Worm (Caenorhabditis elegans) whole organism, L4 larva: ENCODE measurements around the gene F59G1.4.
A peak's percentile ranks its signal among the peaks of the same experiment; 100 is the strongest.

Source experiments
- Y5F2A.4 ChIP-seq: fragments of 200-800 bp; sonication (Bioruptor generic); optimal IDR thresholded peaks from 2 replicates; lab custom pipeline; 2018; ENCODE audit warnings: mild to moderate bottlenecking, missing genetic modification characterization, missing compliant biosample characterization
- aha-1 ChIP-seq: fragments of 150-350 bp; peaks from one replicate; lab custom pipeline; 2014; ENCODE audit warnings: missing biosample characterization, missing genetic modification characterization
- ama-1 ChIP-seq: fragments of 150-350 bp; optimal IDR thresholded peaks from 2 replicates; lab custom pipeline; 2014; ENCODE audit warnings: inconsistent platforms, mixed read lengths
- ceh-20 ChIP-seq: fragments of 200-800 bp; sonication (Bioruptor generic); IDR thresholded peaks from 2 replicates; pipeline ENCODE4 v1.3.6; 2022; ENCODE audit warnings: missing genetic modification reagents, missing genetic modification characterization, missing compliant biosample characterization
- cey-2 ChIP-seq: sonication (generic microtip); optimal IDR thresholded peaks from 3 replicates; lab custom pipeline; 2017; ENCODE audit warnings: missing genetic modification characterization, mild to moderate bottlenecking, missing compliant biosample characterization, antibody characterized with exemption, borderline replicate concordance; ENCODE audit not compliant: insufficient read depth
- ctbp-1 ChIP-seq: fragments of 200-800 bp; sonication (Bioruptor generic); IDR thresholded peaks from 2 replicates; pipeline ENCODE4 v1.3.6; 2022; ENCODE audit warnings: missing genetic modification reagents, missing genetic modification characterization, missing compliant biosample characterization
- daf-16 ChIP-seq, 3 experiments: sonication (generic microtip); optimal IDR thresholded peaks; 2 replicates each; lab custom pipeline; 2016 to 2017; ENCODE audit warnings: missing genetic modification characterization in 3 of 3, missing genetic modification reagents in 3 of 3, mild to moderate bottlenecking in 2 of 3, missing compliant biosample characterization in 2 of 3, missing biosample characterization in 1 of 3, moderate library complexity in 1 of 3
- dmd-6 ChIP-seq: fragments of 200-800 bp; sonication (Bioruptor generic); IDR thresholded peaks from 2 replicates; pipeline ENCODE4 v1.3.6; 2022; ENCODE audit warnings: missing genetic modification reagents, missing genetic modification characterization, missing compliant biosample characterization
- dmd-8 ChIP-seq: fragments of 200-800 bp; sonication (Bioruptor generic); IDR thresholded peaks from 2 replicates; pipeline ENCODE4 v1.3.6; 2022; ENCODE audit warnings: missing genetic modification characterization, missing compliant biosample characterization
- dve-1 ChIP-seq: sonication (generic microtip); optimal IDR thresholded peaks from 2 replicates; lab custom pipeline; 2017; ENCODE audit warnings: antibody characterized with exemption, mild to moderate bottlenecking, missing genetic modification characterization, missing compliant biosample characterization; ENCODE audit not compliant: insufficient read depth
- egl-43 ChIP-seq: fragments of 200-800 bp; sonication (Bioruptor generic); IDR thresholded peaks from 2 replicates; pipeline ENCODE4 v1.3.6; 2022; ENCODE audit warnings: missing genetic modification reagents, missing genetic modification characterization, missing compliant biosample characterization
- fos-1 ChIP-seq: fragments of 150-350 bp; optimal IDR thresholded peaks from 2 replicates; lab custom pipeline; 2014; ENCODE audit warnings: missing biosample characterization, missing genetic modification characterization
- hif-1 ChIP-seq, 2 experiments: sonication (generic microtip); optimal IDR thresholded peaks; 2 replicates each; lab custom pipeline; 2016 to 2017; ENCODE audit warnings: missing compliant biosample characterization in 2 of 2, missing genetic modification characterization in 2 of 2, missing genetic modification reagents in 2 of 2, missing genotype in 2 of 2, mild to moderate bottlenecking in 1 of 2
- hlh-11 ChIP-seq: fragments of 200-800 bp; sonication (Bioruptor generic); optimal IDR thresholded peaks from 2 replicates; lab custom pipeline; 2018; ENCODE audit warnings: mild to moderate bottlenecking, missing genetic modification characterization, missing compliant biosample characterization
- hlh-30 ChIP-seq: sonication (generic microtip); optimal IDR thresholded peaks from 2 replicates; lab custom pipeline; 2017; ENCODE audit warnings: antibody characterized with exemption, mild to moderate bottlenecking, missing genetic modification characterization, missing compliant biosample characterization; ENCODE audit not compliant: insufficient read depth
- jun-1 ChIP-seq: fragments of 150-350 bp; optimal IDR thresholded peaks from 2 replicates; lab custom pipeline; 2014; ENCODE audit warnings: missing biosample characterization, missing genetic modification reagents, missing genetic modification characterization
- lin-29 ChIP-seq: fragments of 200-800 bp; sonication (Bioruptor generic); IDR thresholded peaks from 2 replicates; pipeline ENCODE4 v1.3.6; 2022; ENCODE audit warnings: missing genetic modification reagents, missing genetic modification characterization, missing compliant biosample characterization
- lsy-2 ChIP-seq, 2 experiments: fragments of 150-350 bp in 1 of 2; sonication (generic microtip) in 1 of 2; optimal IDR thresholded peaks; 2 replicates each; lab custom pipeline; 2014 to 2017; ENCODE audit warnings: missing biosample characterization in 2 of 2, missing genetic modification characterization in 2 of 2
- mdl-1 ChIP-seq, 2 experiments: fragments of 150-350 bp in 1 of 2; sonication (generic microtip) in 1 of 2; optimal IDR thresholded peaks; 2 replicates each; lab custom pipeline; 2014 to 2017; ENCODE audit warnings: missing biosample characterization in 2 of 2, missing genetic modification characterization in 2 of 2
- mep-1 ChIP-seq: fragments of 150-350 bp; sonication (generic microtip); optimal IDR thresholded peaks from 3 replicates; lab custom pipeline; 2014; ENCODE audit warnings: missing biosample characterization, missing genetic modification characterization
- mes-2 ChIP-seq: sonication (generic microtip); optimal IDR thresholded peaks from 2 replicates; lab custom pipeline; 2016; ENCODE audit warnings: missing genotype, mild to moderate bottlenecking, missing genetic modification characterization, missing compliant biosample characterization; ENCODE audit not compliant: poor library complexity, severe bottlenecking
- mxl-3 ChIP-seq: fragments of 200-800 bp; sonication (Bioruptor generic); optimal IDR thresholded peaks from 2 replicates; lab custom pipeline; 2018; ENCODE audit warnings: mild to moderate bottlenecking, missing genetic modification characterization, missing compliant biosample characterization
- nhr-102 ChIP-seq: sonication (generic microtip); optimal IDR thresholded peaks from 2 replicates; lab custom pipeline; 2016; ENCODE audit warnings: mild to moderate bottlenecking, missing genetic modification characterization, moderate library complexity, missing compliant biosample characterization
- nhr-111 ChIP-seq: fragments of 200-800 bp; sonication (Bioruptor generic); optimal IDR thresholded peaks from 2 replicates; lab custom pipeline; 2018; ENCODE audit warnings: mild to moderate bottlenecking, missing genetic modification characterization, missing compliant biosample characterization
- nhr-28 ChIP-seq: fragments of 150-350 bp; optimal IDR thresholded peaks from 2 replicates; lab custom pipeline; 2014; ENCODE audit warnings: missing biosample characterization, missing genetic modification characterization
- nhr-48 ChIP-seq: sonication (generic microtip); optimal IDR thresholded peaks from 2 replicates; lab custom pipeline; 2016; ENCODE audit warnings: mild to moderate bottlenecking, missing genetic modification characterization, missing compliant biosample characterization
- nhr-6 ChIP-seq: fragments of 150-350 bp; optimal IDR thresholded peaks from 2 replicates; lab custom pipeline; 2014; ENCODE audit warnings: missing biosample characterization, missing genetic modification characterization
- nhr-77 ChIP-seq: fragments of 150-350 bp; optimal IDR thresholded peaks from 2 replicates; lab custom pipeline; 2014; ENCODE audit warnings: missing biosample characterization, missing genetic modification characterization
- pha-4 ChIP-seq, 2 experiments: fragments of 150-350 bp in 1 of 2; fragments of 200-800 bp in 1 of 2; sonication (Bioruptor generic) in 1 of 2; IDR thresholded peaks in 1 of 2; optimal IDR thresholded peaks in 1 of 2; 2 replicates each; pipeline versions ENCODE4 v1.3.6 to Lab custom; 2014 to 2022; ENCODE audit warnings: missing genetic modification characterization in 2 of 2, missing genetic modification reagents in 2 of 2, missing biosample characterization in 1 of 2, missing compliant biosample characterization in 1 of 2
- set-16 ChIP-seq: fragments of 200-800 bp; sonication (Bioruptor generic); IDR thresholded peaks from 2 replicates; pipeline ENCODE4 v1.3.6; 2022; ENCODE audit warnings: missing genetic modification reagents, missing genetic modification characterization, missing compliant biosample characterization
- tra-1 ChIP-seq: fragments of 200-800 bp; sonication (Bioruptor generic); IDR thresholded peaks from 2 replicates; pipeline ENCODE4 v1.3.6; 2022; ENCODE audit warnings: missing genetic modification reagents, missing genetic modification characterization, missing compliant biosample characterization
- unc-62 ChIP-seq, 3 experiments: fragments of 150-350 bp in 1 of 3; sonication (generic microtip); optimal IDR thresholded peaks in 2 of 3; peaks in 1 of 3; 1 replicate in 1 of 3; 2 replicates in 2 of 3; lab custom pipeline; 2014 to 2017; ENCODE audit warnings: missing biosample characterization in 3 of 3, missing genetic modification characterization in 3 of 3, missing genetic modification reagents in 3 of 3, missing genotype in 1 of 3
- vab-7 ChIP-seq: fragments of 200-800 bp; sonication (Bioruptor generic); IDR thresholded peaks from 2 replicates; pipeline ENCODE4 v1.3.6; 2022; ENCODE audit warnings: missing genetic modification reagents, missing genetic modification characterization, missing compliant biosample characterization
- zfp-2 ChIP-seq: sonication (generic microtip); optimal IDR thresholded peaks from 2 replicates; lab custom pipeline; 2016; ENCODE audit warnings: mild to moderate bottlenecking, missing genetic modification characterization, missing compliant biosample characterization
- zfp-3 ChIP-seq: fragments of 200-800 bp; sonication (Bioruptor generic); conservative IDR thresholded peaks from 2 replicates; pipeline ENCODE4 v1.3.6; 2022; ENCODE audit warnings: missing genetic modification reagents, missing genetic modification characterization, missing compliant biosample characterization

Gene F59G1.4

ce11 chrII:5885966-5886621 is 9.9 kb upstream of the F59G1.4 start:
- TF ChIP-seq fos-1 (no peak), lsy-2 (tag; optimal IDR thresholded peaks at IDR 0.05; lab: Kevin White, UChicago) (peak; percentile 21 to 32), mes-2 (tag; lab: Kevin White, UChicago) (peak; percentile 30), daf-16 (GFP tag; optimal IDR thresholded peaks at IDR 0.05; lab: Kevin White, UChicago) (no peak), daf-16 (tag; optimal IDR thresholded peaks at IDR 0.05; lab: Kevin White, UChicago) (peak; percentile 36), hlh-11 (tag; lab: Kevin White, UChicago) (peak; percentile 69), nhr-28 (tag; lab: Kevin White, UChicago) (peak; percentile 81), zfp-2 (no peak), ama-1 (lab: Kevin White, UChicago) (peak; percentile 57), pha-4 (GFP tag; IDR thresholded peaks at IDR 0.05; lab: Robert Waterston, UW) (no peak), pha-4 (tag; optimal IDR thresholded peaks at IDR 0.05; lab: Kevin White, UChicago) (no peak), cey-2 (tag; lab: Kevin White, UChicago) (peak; percentile 66), aha-1 (tag; lab: Kevin White, UChicago) (peak; percentile 70), nhr-102 (tag; lab: Kevin White, UChicago) (peak; percentile 4), jun-1 (no peak), mep-1 (tag; lab: Kevin White, UChicago) (peak; percentile 64), mxl-3 (GFP tag; lab: Kevin White, UChicago) (peak; percentile 48), nhr-111 (GFP tag; lab: Kevin White, UChicago) (no peak), nhr-6 (peak; percentile 52), dmd-8 (GFP tag; lab: Robert Waterston, UW) (no peak), hlh-30 (peak; percentile 59), dmd-6 (GFP tag; lab: Robert Waterston, UW) (peak; percentile 36; the same call in 1 of the 2 replicates), dve-1 (tag; lab: Kevin White, UChicago) (peak; percentile 71), nhr-77 (tag; lab: Kevin White, UChicago) (peak; percentile 10), nhr-48 (peak; percentile 42), ctbp-1 (GFP tag; lab: Robert Waterston, UW) (no peak), mdl-1 (tag; optimal IDR thresholded peaks at IDR 0.05; lab: Kevin White, UChicago) (peak in 1 of 2 experiments; percentile 25)

- TF ChIP-seq egl-43 (GFP tag; lab: Robert Waterston, UW): 0 out of 2 replicates have a peak, but pooled peaks have one; percentile 24
- TF ChIP-seq set-16 (GFP tag; lab: Robert Waterston, UW): no peak
These were observed 6.4 kb upstream of the F59G1.4 start for ce11 chrII:5889417-5890139.

DNA sequence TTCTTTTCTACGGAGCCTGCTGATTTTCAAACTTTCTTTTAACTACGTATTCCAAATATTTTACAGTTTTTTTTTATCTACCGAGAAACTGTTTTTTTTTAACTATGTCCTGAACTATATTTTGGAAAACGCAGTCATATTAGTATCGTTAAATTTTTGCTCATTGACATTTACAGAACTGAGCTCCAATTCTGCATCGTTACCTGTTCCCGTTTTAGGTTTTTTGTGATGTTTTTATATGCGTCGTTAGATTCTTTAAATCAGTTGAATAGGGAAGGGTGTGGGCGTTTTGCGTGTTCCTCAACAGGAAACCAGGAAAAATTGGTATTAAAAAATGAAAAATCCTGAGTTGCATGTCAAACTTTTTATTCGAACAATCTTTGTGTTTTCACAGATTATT is 3.2 kb upstream of the F59G1.4 start:
- TF ChIP-seq ama-1 (lab: Kevin White, UChicago) (no peak), tra-1 (GFP tag; lab: Robert Waterston, UW) (no peak), unc-62 (GFP tag; optimal IDR thresholded peaks at IDR 0.05 in 1 of 2; lab: Kevin White, UChicago) (peak in 1 of 2 experiments; percentile 85), unc-62 (tag; optimal IDR thresholded peaks at IDR 0.05; lab: Kevin White, UChicago) (no peak), lin-29 (GFP tag; lab: Robert Waterston, UW) (no peak), Y5F2A.4 (GFP tag; lab: Kevin White, UChicago) (no peak), ceh-20 (GFP tag; lab: Robert Waterston, UW) (no peak), hif-1 (tag; optimal IDR thresholded peaks at IDR 0.05; lab: Kevin White, UChicago) (no peak), zfp-3 (GFP tag; lab: Robert Waterston, UW) (peak; percentile 82; the same call in 1 of the 2 replicates), vab-7 (GFP tag; lab: Robert Waterston, UW) (no peak)
